Fruit fly (Drosophila melanogaster): ENCODE measurements around the gene CG3407.

CG3407 gene

dm6 chr2L:3776614-3777196 lies 36.5 kb downstream of the CG3407 start (continued):
- TF ChIP-seq CG4730 (GFP tag; IDR thresholded peaks at IDR 0.05), result peak; percentile 74
- peak; percentile 43; the same call in 1 of the 3 replicates for TF ChIP-seq ken (GFP tag; IDR thresholded peaks at IDR 0.05)
- TF ChIP-seq CG1603 (tag; optimal IDR thresholded peaks at IDR 0.05), result peak; percentile 1
- no peak for TF ChIP-seq Lpt (GFP tag; optimal IDR thresholded peaks at IDR 0.05)
- 0 out of 3 replicates have a peak, but pooled peaks have one; percentile 59 for TF ChIP-seq CG11456 (GFP tag; IDR thresholded peaks at IDR 0.05)
- TF ChIP-seq PHDP (tag; optimal IDR thresholded peaks at IDR 0.05), result peak; percentile 91
- TF ChIP-seq Dip3 (GFP tag; optimal IDR thresholded peaks at IDR 0.05), result no peak
- peak; percentile 82 for TF ChIP-seq ro (GFP tag; IDR thresholded peaks at IDR 0.05)
- peak; percentile 22; the same call in 1 of the 2 replicates for TF ChIP-seq CG1024 (GFP tag; IDR thresholded peaks at IDR 0.05)
- peak; percentile 58 for TF ChIP-seq CG5245 (GFP tag; optimal IDR thresholded peaks at IDR 0.05)
- TF ChIP-seq Opbp (GFP tag; IDR thresholded peaks at IDR 0.05; ENCODE audit: partially characterized antibody), result no peak
- peak; percentile 70; the same call in 2 of the 3 replicates for TF ChIP-seq H15 (GFP tag; IDR thresholded peaks at IDR 0.05)
- no peak for TF ChIP-seq ERR (GFP tag; optimal IDR thresholded peaks at IDR 0.05)
- TF ChIP-seq bowl (GFP tag; IDR thresholded peaks at IDR 0.05), result peak; percentile 75
- peak; percentile 58 for TF ChIP-seq Abd-B (GFP tag; optimal IDR thresholded peaks at IDR 0.05)
- peak; percentile 90 for TF ChIP-seq oc (tag; optimal IDR thresholded peaks at IDR 0.05)
- peak; percentile 84 for TF ChIP-seq grn (GFP tag; optimal IDR thresholded peaks at IDR 0.05)
- TF ChIP-seq CG3995 (GFP tag; optimal IDR thresholded peaks at IDR 0.05), result no peak
- TF ChIP-seq CG34376 (GFP tag; optimal IDR thresholded peaks at IDR 0.05), result no peak
- 0 out of 2 replicates have a peak, but pooled peaks have one; percentile 20 for TF ChIP-seq Taf1 (GFP tag; IDR thresholded peaks at IDR 0.05)
- TF ChIP-seq Hand (GFP tag; optimal IDR thresholded peaks at IDR 0.05), result peak; percentile 52
- peak; percentile 61 for TF ChIP-seq CG11696 (GFP tag; IDR thresholded peaks at IDR 0.05)
- peak; percentile 87 for TF ChIP-seq CG7839 (tag; optimal IDR thresholded peaks at IDR 0.05)
- no peak for TF ChIP-seq CG4282 (GFP tag; optimal IDR thresholded peaks at IDR 0.05)
- TF ChIP-seq Hmx (GFP tag; optimal IDR thresholded peaks at IDR 0.05), result no peak
- no peak for TF ChIP-seq tx (GFP tag; optimal IDR thresholded peaks at IDR 0.05)
- peak; percentile 93 for TF ChIP-seq CG10979 (tag; optimal IDR thresholded peaks at IDR 0.05)
- TF ChIP-seq psq (GFP tag; optimal IDR thresholded peaks at IDR 0.05), result peak; percentile 62
- TF ChIP-seq NC2α (GFP tag; optimal IDR thresholded peaks at IDR 0.05), result peak; percentile 7
- TF ChIP-seq ranshi (GFP tag; IDR thresholded peaks at IDR 0.05), result peak; percentile 87
- TF ChIP-seq ATbp (GFP tag; optimal IDR thresholded peaks at IDR 0.05), result peak; percentile 77
- no peak for TF ChIP-seq crol (GFP tag; IDR thresholded peaks at IDR 0.05)
- no peak for TF ChIP-seq hkb (optimal IDR thresholded peaks at IDR 0.05)
- TF ChIP-seq hkb (GFP tag; IDR thresholded peaks at IDR 0.05), result peak; percentile 79
- peak; percentile 27 for TF ChIP-seq CG17802 (tag; optimal IDR thresholded peaks at IDR 0.05)
- TF ChIP-seq Fer2 (tag; optimal IDR thresholded peaks at IDR 0.05), result peak; percentile 56
- TF ChIP-seq ham (GFP tag; IDR thresholded peaks at IDR 0.05), result no peak
- TF ChIP-seq her (GFP tag; optimal IDR thresholded peaks at IDR 0.05), result no peak
- TF ChIP-seq Dp (GFP tag; optimal IDR thresholded peaks at IDR 0.05), result no peak
- TF ChIP-seq wdn (GFP tag; IDR thresholded peaks at IDR 0.05), result peak; percentile 43; the same call in 1 of the 2 replicates
- TF ChIP-seq CG11398 (GFP tag; optimal IDR thresholded peaks at IDR 0.05), result no peak
- TF ChIP-seq Asciz (GFP tag; optimal IDR thresholded peaks at IDR 0.05), result peak; percentile 82
- TF ChIP-seq CG9797 (GFP tag; optimal IDR thresholded peaks at IDR 0.05), result peak; percentile 8
- no peak for TF ChIP-seq CG1792 (GFP tag; optimal IDR thresholded peaks at IDR 0.05)
- TF ChIP-seq Ada2b (GFP tag; IDR thresholded peaks at IDR 0.05), result peak; percentile 63
- TF ChIP-seq lola (GFP tag; optimal IDR thresholded peaks at IDR 0.05), result peak in 1 of 3 experiments; percentile 92
- no peak for TF ChIP-seq Dref (GFP tag; IDR thresholded peaks at IDR 0.05)
- TF ChIP-seq cad (GFP tag; optimal IDR thresholded peaks at IDR 0.05), result no peak
- TF ChIP-seq NFAT (GFP tag; IDR thresholded peaks at IDR 0.05), result no peak
- TF ChIP-seq CG11085 (GFP tag; IDR thresholded peaks at IDR 0.05), result peak; percentile 51; the same call in 1 of the 2 replicates
- TF ChIP-seq Elba2 (GFP tag; optimal IDR thresholded peaks at IDR 0.05), result peak; percentile 35

Measured in whole organism, embryonic.